Fruit fly (Drosophila melanogaster): ENCODE measurements around the gene Dhc36C.

- TF ChIP-seq fd96Ca (GFP tag; IDR thresholded peaks at IDR 0.05) (no peak), CG8159 (tag; optimal IDR thresholded peaks at IDR 0.05) (no peak), EcR (GFP tag; optimal IDR thresholded peaks at IDR 0.05) (peak; percentile 20), CG4496 (GFP tag; IDR thresholded peaks at IDR 0.05) (peak; percentile 22; the same call in 1 of the 3 replicates), CG17806 (tag; optimal IDR thresholded peaks at IDR 0.05) (no peak), CG13204 (GFP tag; optimal IDR thresholded peaks at IDR 0.05) (no peak), Snoo (tag; optimal IDR thresholded peaks at IDR 0.05) (no peak), gl (tag; optimal IDR thresholded peaks at IDR 0.05) (no peak), CG15710 (tag; optimal IDR thresholded peaks at IDR 0.05) (no peak)
Observed at dm6 chr2L:17472582-17473524, 28.3 kb upstream of the Dhc36C start, which contains the start of gene BicD.
